Fruit fly (Drosophila melanogaster) whole organism, embryonic: ENCODE measurements around the gene CG15530.

ENCODE experiments used
- Atf6 ChIP-seq: fragments of 200-800 bp; sonication (Bioruptor generic); IDR thresholded peaks from 2 replicates; pipeline ENCODE4 v1.3.6; 2022; ENCODE audit warnings: missing biosample characterization, missing genetic modification characterization
- Blimp-1 ChIP-seq: fragments of 200-800 bp; sonication (Bioruptor generic); optimal IDR thresholded peaks from 3 replicates; lab custom pipeline; 2018; ENCODE audit warnings: missing biosample characterization, missing genetic modification characterization, mild to moderate bottlenecking, moderate library complexity, missing genetic modification reagents
- CG10959 ChIP-seq: fragments of 200-800 bp; sonication (Bioruptor generic); IDR thresholded peaks from 2 replicates; pipeline ENCODE4 v1.3.6; 2022; ENCODE audit warnings: missing biosample characterization, missing genetic modification characterization
- CG12071 ChIP-seq: fragments of 200-800 bp; sonication (Bioruptor generic); optimal IDR thresholded peaks from 3 replicates; lab custom pipeline; 2018; ENCODE audit warnings: missing biosample characterization, mild to moderate bottlenecking, missing genetic modification characterization
- CG12769 ChIP-seq: fragments of 200-800 bp; sonication (Bioruptor generic); optimal IDR thresholded peaks from 2 replicates; lab custom pipeline; 2019; ENCODE audit warnings: missing biosample characterization, mild to moderate bottlenecking, missing genetic modification characterization, moderate library complexity
- CG16779 ChIP-seq: fragments of 200-800 bp; sonication (Bioruptor generic); IDR thresholded peaks from 2 replicates; pipeline ENCODE4 v1.3.6; 2022; ENCODE audit warnings: missing biosample characterization, missing genetic modification characterization
- CG16815 ChIP-seq: fragments of 200-800 bp; sonication (Bioruptor generic); optimal IDR thresholded peaks from 3 replicates; lab custom pipeline; 2017; ENCODE audit warnings: missing biosample characterization, mild to moderate bottlenecking, missing genetic modification characterization
- CG17385 ChIP-seq: fragments of 200-800 bp; sonication (Bioruptor generic); optimal IDR thresholded peaks from 3 replicates; lab custom pipeline; 2018; ENCODE audit warnings: missing biosample characterization, mild to moderate bottlenecking, missing genetic modification characterization
- CG1792 ChIP-seq: fragments of 200-800 bp; sonication (Bioruptor generic); optimal IDR thresholded peaks from 2 replicates; lab custom pipeline; 2016; ENCODE audit warnings: missing biosample characterization, missing genetic modification characterization
- CG30431 ChIP-seq: fragments of 200-800 bp; sonication (Bioruptor generic); optimal IDR thresholded peaks from 2 replicates; lab custom pipeline; 2017; ENCODE audit warnings: missing biosample characterization, missing genetic modification characterization
- CG3065 ChIP-seq: fragments of 200-800 bp; sonication (Bioruptor generic); optimal IDR thresholded peaks from 2 replicates; lab custom pipeline; 2016; ENCODE audit warnings: missing biosample characterization, missing genetic modification characterization
- CG31365 ChIP-seq: fragments of 200-800 bp; sonication (Bioruptor generic); optimal IDR thresholded peaks from 2 replicates; lab custom pipeline; 2018; ENCODE audit warnings: missing biosample characterization, mild to moderate bottlenecking, missing genetic modification characterization
- CG42726 ChIP-seq: fragments of 200-800 bp; sonication (Bioruptor generic); IDR thresholded peaks from 2 replicates; pipeline ENCODE4 v1.3.6; 2022; ENCODE audit warnings: missing biosample characterization, missing genetic modification characterization; ENCODE audit not compliant: partially characterized antibody
- CG4328 ChIP-seq: fragments of 200-800 bp; sonication (Bioruptor generic); optimal IDR thresholded peaks from 3 replicates; lab custom pipeline; 2017; ENCODE audit warnings: missing biosample characterization, missing genetic modification reagents, missing genetic modification characterization
- CG4820 ChIP-seq: fragments of 200-800 bp; sonication (Bioruptor generic); optimal IDR thresholded peaks from 3 replicates; lab custom pipeline; 2016; ENCODE audit warnings: missing biosample characterization, missing genetic modification characterization
- CG9215 ChIP-seq: fragments of 200-800 bp; sonication (Bioruptor generic); IDR thresholded peaks from 2 replicates; pipeline ENCODE4 v1.3.6; 2022; ENCODE audit warnings: missing biosample characterization, missing genetic modification characterization
- D19A ChIP-seq: fragments of 200-800 bp; optimal IDR thresholded peaks from 3 replicates; lab custom pipeline; 2019; ENCODE audit warnings: missing biosample characterization, mild to moderate bottlenecking, missing genetic modification characterization, moderate library complexity
- Deaf1 ChIP-seq: fragments of 200-800 bp; optimal IDR thresholded peaks from 3 replicates; lab custom pipeline; 2019; ENCODE audit warnings: missing biosample characterization, mild to moderate bottlenecking, missing genetic modification characterization, moderate library complexity
- Hmr ChIP-seq: fragments of 200-800 bp; sonication (Bioruptor generic); optimal IDR thresholded peaks from 3 replicates; lab custom pipeline; 2017; ENCODE audit warnings: mild to moderate bottlenecking, missing biosample characterization, missing genetic modification reagents, missing genetic modification characterization
- Med ChIP-seq: fragments of 200-800 bp; sonication (Bioruptor generic); peaks from one replicate; lab custom pipeline; 2016; ENCODE audit warnings: missing biosample characterization, missing genetic modification characterization, mild to moderate bottlenecking, inconsistent platforms, moderate library complexity
- Mrtf ChIP-seq: fragments of 200-800 bp; sonication (Bioruptor generic); IDR thresholded peaks from 3 replicates; pipeline ENCODE4 v1.3.6; 2022; ENCODE audit warnings: missing biosample characterization, missing genetic modification characterization
- Nf-YC ChIP-seq: fragments of 200-800 bp; optimal IDR thresholded peaks from 3 replicates; lab custom pipeline; 2019; ENCODE audit warnings: missing biosample characterization, mild to moderate bottlenecking, missing genetic modification characterization, moderate library complexity
- Oaz ChIP-seq: fragments of 200-800 bp; sonication (Bioruptor generic); IDR thresholded peaks from 2 replicates; pipeline ENCODE4 v1.3.6; 2022; ENCODE audit warnings: missing biosample characterization, missing genetic modification characterization
- Pdp1 ChIP-seq, 2 experiments: fragments of 200-800 bp; sonication (Bioruptor generic); optimal IDR thresholded peaks; 3 replicates each; lab custom pipeline; 2016; ENCODE audit warnings: missing biosample characterization in 2 of 2, missing genetic modification characterization in 2 of 2, mild to moderate bottlenecking in 1 of 2, moderate library complexity in 1 of 2
- Spps ChIP-seq: fragments of 200-800 bp; sonication (Bioruptor generic); optimal IDR thresholded peaks from 2 replicates; lab custom pipeline; 2018; ENCODE audit warnings: missing biosample characterization, mild to moderate bottlenecking, missing genetic modification characterization
- ato ChIP-seq: fragments of 200-800 bp; sonication (Bioruptor generic); IDR thresholded peaks from 2 replicates; pipeline ENCODE4 v1.3.6; 2022; ENCODE audit warnings: missing biosample characterization, missing genetic modification characterization; ENCODE audit not compliant: partially characterized antibody
- chinmo ChIP-seq: fragments of 200-800 bp; sonication (Bioruptor generic); IDR thresholded peaks from 4 replicates; pipeline ENCODE4 v1.3.6; 2022; ENCODE audit warnings: missing biosample characterization, missing genetic modification characterization; ENCODE audit not compliant: partially characterized antibody
- chm ChIP-seq: fragments of 200-800 bp; sonication (Bioruptor generic); IDR thresholded peaks from 2 replicates; pipeline ENCODE4 v1.3.6; 2022; ENCODE audit warnings: missing biosample characterization, missing genetic modification characterization
- crol ChIP-seq: fragments of 200-800 bp; sonication (Bioruptor generic); IDR thresholded peaks from 2 replicates; pipeline ENCODE4 v1.3.6; 2022; ENCODE audit warnings: missing biosample characterization, missing genetic modification characterization
- dpn ChIP-seq, 2 experiments: fragments of 200-800 bp; sonication (Bioruptor generic); optimal IDR thresholded peaks; 3 replicates each; lab custom pipeline; 2016; ENCODE audit warnings: missing biosample characterization in 2 of 2, missing genetic modification characterization in 2 of 2
- emc ChIP-seq: fragments of 200-800 bp; sonication (Bioruptor generic); optimal IDR thresholded peaks from 2 replicates; lab custom pipeline; 2016; ENCODE audit warnings: missing biosample characterization, missing genetic modification characterization
- gce ChIP-seq: fragments of 200-800 bp; sonication (Bioruptor generic); IDR thresholded peaks from 3 replicates; pipeline ENCODE4 v1.3.6; 2022; ENCODE audit warnings: missing biosample characterization, missing genetic modification characterization
- grn ChIP-seq: fragments of 200-800 bp; sonication (Bioruptor generic); optimal IDR thresholded peaks from 3 replicates; lab custom pipeline; 2017; ENCODE audit warnings: missing biosample characterization, missing genetic modification characterization
- gro ChIP-seq: fragments of 200-800 bp; sonication (Bioruptor generic); optimal IDR thresholded peaks from 2 replicates; lab custom pipeline; 2016; ENCODE audit warnings: missing biosample characterization, missing genetic modification characterization
- gt ChIP-seq: fragments of 200-800 bp; sonication (Bioruptor generic); IDR thresholded peaks from 2 replicates; pipeline ENCODE4 v1.3.6; 2022; ENCODE audit warnings: missing biosample characterization, missing genetic modification characterization
- hb ChIP-seq: fragments of 200-800 bp; sonication (Bioruptor generic); IDR thresholded peaks from 3 replicates; pipeline ENCODE4 v1.3.6; 2022; ENCODE audit warnings: missing biosample characterization, missing genetic modification characterization; ENCODE audit not compliant: partially characterized antibody
- knrl ChIP-seq: fragments of 200-800 bp; sonication (Bioruptor generic); IDR thresholded peaks from 3 replicates; pipeline ENCODE4 v1.3.6; 2022; ENCODE audit warnings: missing biosample characterization, missing genetic modification characterization; ENCODE audit not compliant: partially characterized antibody
- lilli ChIP-seq: fragments of 200-800 bp; sonication (Bioruptor generic); optimal IDR thresholded peaks from 3 replicates; lab custom pipeline; 2016; ENCODE audit warnings: missing biosample characterization, missing genetic modification characterization
- lmd ChIP-seq: fragments of 200-800 bp; sonication (Bioruptor generic); IDR thresholded peaks from 2 replicates; pipeline ENCODE4 v1.3.6; 2022; ENCODE audit warnings: missing biosample characterization, missing genetic modification characterization
- lola ChIP-seq, 3 experiments: fragments of >200 bp in 2 of 3; fragments of 200-800 bp in 1 of 3; sonication (Bioruptor generic) in 1 of 3; optimal IDR thresholded peaks; 2 replicates each; lab custom pipeline; 2017 to 2019; ENCODE audit warnings: missing biosample characterization in 3 of 3, missing genetic modification characterization in 3 of 3, mild to moderate bottlenecking in 1 of 3, moderate library complexity in 1 of 3
- maf-S ChIP-seq: fragments of 200-800 bp; sonication (Bioruptor generic); optimal IDR thresholded peaks from 2 replicates; lab custom pipeline; 2016; ENCODE audit warnings: missing biosample characterization, missing genetic modification characterization
- pfk ChIP-seq: fragments of 200-800 bp; sonication (Bioruptor generic); optimal IDR thresholded peaks from 2 replicates; lab custom pipeline; 2018; ENCODE audit warnings: missing biosample characterization, mild to moderate bottlenecking, missing genetic modification characterization, moderate library complexity
- pnt ChIP-seq: fragments of 200-800 bp; sonication (Bioruptor generic); optimal IDR thresholded peaks from 3 replicates; lab custom pipeline; 2016; ENCODE audit warnings: missing biosample characterization, missing genetic modification characterization
- sc ChIP-seq, 3 experiments: fragments of >200 bp in 2 of 3; fragments of 200-800 bp in 1 of 3; sonication (Bioruptor generic) in 1 of 3; optimal IDR thresholded peaks; 2 replicates in 2 of 3; 3 replicates in 1 of 3; lab custom pipeline; 2017; ENCODE audit warnings: mild to moderate bottlenecking in 1 of 3, missing biosample characterization in 1 of 3, missing genetic modification characterization in 1 of 3, missing genetic modification reagents in 1 of 3
- sens-2 ChIP-seq: fragments of 200-800 bp; sonication (Bioruptor generic); IDR thresholded peaks from 2 replicates; pipeline ENCODE4 v1.3.6; 2022; ENCODE audit warnings: missing biosample characterization, missing genetic modification characterization
- so ChIP-seq: fragments of 200-800 bp; sonication (Bioruptor generic); IDR thresholded peaks from 3 replicates; pipeline ENCODE4 v1.3.6; 2022; ENCODE audit warnings: missing biosample characterization, missing genetic modification characterization
- sr ChIP-seq: fragments of 200-800 bp; sonication (Bioruptor generic); IDR thresholded peaks from 3 replicates; pipeline ENCODE4 v1.3.6; 2022; ENCODE audit warnings: missing biosample characterization, missing genetic modification characterization
- tna ChIP-seq: fragments of 200-800 bp; sonication (Bioruptor generic); IDR thresholded peaks from 2 replicates; pipeline ENCODE4 v1.3.6; 2022; ENCODE audit warnings: missing biosample characterization, missing genetic modification characterization; ENCODE audit not compliant: partially characterized antibody
- zf30C ChIP-seq: fragments of 200-800 bp; sonication (Bioruptor generic); optimal IDR thresholded peaks from 3 replicates; lab custom pipeline; 2018; ENCODE audit warnings: missing biosample characterization, mild to moderate bottlenecking, missing genetic modification characterization

Gene CG15530

dm6 chr3R:30174160-30175002, 3.3 kb upstream of the CG15530 start, which contains the start of gene Mlc2 (continued):
- TF ChIP-seq Nf-YC (tag; lab: Kevin White, UChicago) = peak; percentile 43
- TF ChIP-seq CG17385 = peak; percentile 60
- peak; percentile 53 for TF ChIP-seq Med (GFP tag; lab: Kevin White, UChicago)
- TF ChIP-seq pnt (GFP tag; lab: Kevin White, UChicago) = no peak
- TF ChIP-seq gce (GFP tag; lab: Robert Waterston, UW) = 0 out of 3 replicates have a peak, but pooled peaks have one; percentile 27
- TF ChIP-seq chm (GFP tag; lab: Robert Waterston, UW) = peak; percentile 38; the same call in 1 of the 2 replicates
- TF ChIP-seq knrl = no peak
- no peak for TF ChIP-seq hb (GFP tag; lab: Robert Waterston, UW)
- no peak for TF ChIP-seq D19A
- peak; percentile 44 for TF ChIP-seq CG12769 (tag; lab: Kevin White, UChicago)
- TF ChIP-seq CG4328 = no peak
- no peak for TF ChIP-seq CG4820 (GFP tag; lab: Kevin White, UChicago)
- peak; percentile 54; the same call in 1 of the 3 replicates for TF ChIP-seq Mrtf
- no peak for TF ChIP-seq CG31365 (tag; lab: Kevin White, UChicago)
- no peak for TF ChIP-seq CG16815
- TF ChIP-seq emc (GFP tag; lab: Kevin White, UChicago) = no peak
- peak; percentile 66 for TF ChIP-seq crol (GFP tag; lab: Robert Waterston, UW)
- TF ChIP-seq gro (GFP tag; lab: Kevin White, UChicago) = no peak
- TF ChIP-seq Deaf1 = peak; percentile 95
- no peak for TF ChIP-seq tna
- TF ChIP-seq pfk (GFP tag; lab: Kevin White, UChicago) = no peak
- no peak for TF ChIP-seq gt
- peak; percentile 52; the same call in 1 of the 3 replicates for TF ChIP-seq sr
- no peak for TF ChIP-seq Spps (tag; lab: Kevin White, UChicago)
- no peak for TF ChIP-seq CG3065 (GFP tag; lab: Kevin White, UChicago)
- no peak for TF ChIP-seq CG16779
- TF ChIP-seq CG9215 = no peak
- no peak for TF ChIP-seq ato (GFP tag; lab: Robert Waterston, UW)
- TF ChIP-seq sc (optimal IDR thresholded peaks at IDR 0.05; lab: Kevin White, UChicago) = no peak
- TF ChIP-seq sc (GFP tag; optimal IDR thresholded peaks at IDR 0.05; lab: Kevin White, UChicago) = no peak
- TF ChIP-seq lmd = no peak
- peak in 1 of 2 experiments; percentile 85 for TF ChIP-seq Pdp1 (GFP tag; optimal IDR thresholded peaks at IDR 0.05; lab: Kevin White, UChicago)
- TF ChIP-seq lilli (GFP tag; lab: Kevin White, UChicago) = peak; percentile 84
- TF ChIP-seq Hmr = no peak
- no peak for TF ChIP-seq maf-S
- no peak for TF ChIP-seq grn (GFP tag; lab: Kevin White, UChicago)
- TF ChIP-seq CG30431 (GFP tag; lab: Kevin White, UChicago) = no peak
- no peak for TF ChIP-seq CG12071 (GFP tag; lab: Kevin White, UChicago)

dm6 chr3R:30175045-30175589, 2.6 kb upstream of the CG15530 start:
- TF ChIP-seq Blimp-1 (GFP tag; lab: Kevin White, UChicago) = no peak
- no peak for TF ChIP-seq CG3065 (GFP tag; lab: Kevin White, UChicago)
- TF ChIP-seq CG1792 (GFP tag; lab: Kevin White, UChicago) = no peak
- TF ChIP-seq sens-2 (GFP tag; lab: Robert Waterston, UW) = no peak
- TF ChIP-seq maf-S = no peak
- TF ChIP-seq gro (GFP tag; lab: Kevin White, UChicago) = no peak
- TF ChIP-seq CG10959 (GFP tag; lab: Robert Waterston, UW) = no peak
- 0 out of 4 replicates have a peak, but pooled peaks have one; percentile 21 for TF ChIP-seq chinmo (GFP tag; lab: Robert Waterston, UW)
- TF ChIP-seq so (GFP tag; lab: Robert Waterston, UW) = peak; percentile 65; the same call in 1 of the 3 replicates
- TF ChIP-seq CG42726 (GFP tag; lab: Robert Waterston, UW) = no peak
- no peak for TF ChIP-seq Atf6 (GFP tag; lab: Robert Waterston, UW)
- no peak for TF ChIP-seq Oaz (GFP tag; lab: Robert Waterston, UW)
- no peak for TF ChIP-seq dpn (GFP tag; optimal IDR thresholded peaks at IDR 0.05; lab: Kevin White, UChicago)
- TF ChIP-seq lola (GFP tag; optimal IDR thresholded peaks at IDR 0.05; lab: Kevin White, UChicago) = no peak
- TF ChIP-seq zf30C (GFP tag; lab: Kevin White, UChicago) = no peak
- no peak for TF ChIP-seq tna
